Fruit fly (Drosophila melanogaster) whole organism, embryonic: ENCODE results near the gene CG13096.

ENCODE experiments used
- B-H2 ChIP-seq: fragments of 200-800 bp; sonication (Bioruptor generic); optimal IDR thresholded peaks from 2 replicates; lab custom pipeline; 2018; ENCODE audit warnings: missing biosample characterization, mild to moderate bottlenecking, missing genetic modification characterization
- CG10147 ChIP-seq: fragments of 200-800 bp; sonication (Bioruptor generic); optimal IDR thresholded peaks from 2 replicates; lab custom pipeline; 2019; ENCODE audit warnings: missing biosample characterization, mild to moderate bottlenecking, missing genetic modification characterization, moderate library complexity
- CG10543 ChIP-seq: fragments of 200-800 bp; sonication (Bioruptor generic); optimal IDR thresholded peaks from 3 replicates; lab custom pipeline; 2017; ENCODE audit warnings: missing biosample characterization, mild to moderate bottlenecking, missing genetic modification characterization, moderate library complexity
- CG12942 ChIP-seq: fragments of 200-800 bp; sonication (Bioruptor generic); optimal IDR thresholded peaks from 3 replicates; lab custom pipeline; 2016; ENCODE audit warnings: missing biosample characterization, missing genetic modification characterization
- CG13424 ChIP-seq: fragments of 200-800 bp; sonication (Bioruptor generic); optimal IDR thresholded peaks from 2 replicates; lab custom pipeline; 2019; ENCODE audit warnings: missing biosample characterization, mild to moderate bottlenecking, missing genetic modification characterization, moderate library complexity
- CG14014 ChIP-seq: fragments of 200-800 bp; sonication (Bioruptor generic); IDR thresholded peaks from 2 replicates; pipeline ENCODE4 v1.3.6; 2022; ENCODE audit warnings: missing biosample characterization, missing genetic modification characterization
- CG14667 ChIP-seq: fragments of 200-800 bp; sonication (Bioruptor generic); IDR thresholded peaks from 2 replicates; pipeline ENCODE4 v1.3.6; 2022; ENCODE audit warnings: missing biosample characterization, missing genetic modification characterization
- CG14710 ChIP-seq: fragments of 200-800 bp; sonication (Bioruptor generic); optimal IDR thresholded peaks from 3 replicates; lab custom pipeline; 2019; ENCODE audit warnings: missing biosample characterization, mild to moderate bottlenecking, missing genetic modification characterization, moderate library complexity
- CG17328 ChIP-seq: fragments of 200-800 bp; sonication (Bioruptor generic); IDR thresholded peaks from 2 replicates; pipeline ENCODE4 v1.3.6; 2022; ENCODE audit warnings: missing biosample characterization, missing genetic modification characterization
- CG1792 ChIP-seq: fragments of 200-800 bp; sonication (Bioruptor generic); optimal IDR thresholded peaks from 2 replicates; lab custom pipeline; 2016; ENCODE audit warnings: missing biosample characterization, missing genetic modification characterization
- CG18619 ChIP-seq: fragments of 200-800 bp; sonication (Bioruptor generic); optimal IDR thresholded peaks from 3 replicates; lab custom pipeline; 2017; ENCODE audit warnings: missing biosample characterization, mild to moderate bottlenecking, missing genetic modification characterization
- CG2199 ChIP-seq: fragments of 200-800 bp; sonication (Bioruptor generic); IDR thresholded peaks from 3 replicates; pipeline ENCODE4 v1.3.6; 2022; ENCODE audit warnings: missing biosample characterization, missing genetic modification characterization
- CG30431 ChIP-seq: fragments of 200-800 bp; sonication (Bioruptor generic); optimal IDR thresholded peaks from 2 replicates; lab custom pipeline; 2017; ENCODE audit warnings: missing biosample characterization, missing genetic modification characterization
- CG31441 ChIP-seq: fragments of 200-800 bp; sonication (Bioruptor generic); IDR thresholded peaks from 2 replicates; pipeline ENCODE4 v1.3.6; 2022; ENCODE audit warnings: missing biosample characterization, missing genetic modification characterization
- CG32767 ChIP-seq: fragments of 200-800 bp; sonication (Bioruptor generic); IDR thresholded peaks from 2 replicates; pipeline ENCODE4 v1.3.6; 2022; ENCODE audit warnings: missing biosample characterization, missing genetic modification characterization
- CG32772 ChIP-seq: fragments of 200-800 bp; sonication (Bioruptor generic); IDR thresholded peaks from 2 replicates; pipeline ENCODE4 v1.3.6; 2022; ENCODE audit warnings: missing biosample characterization, missing genetic modification characterization
- CG6791 ChIP-seq: fragments of 200-800 bp; sonication (Bioruptor generic); IDR thresholded peaks from 3 replicates; pipeline ENCODE4 v1.3.6; 2022; ENCODE audit warnings: missing biosample characterization, missing genetic modification characterization; ENCODE audit not compliant: partially characterized antibody
- CG7372 ChIP-seq: fragments of 200-800 bp; sonication (Bioruptor generic); IDR thresholded peaks from 2 replicates; pipeline ENCODE4 v1.3.6; 2022; ENCODE audit warnings: missing biosample characterization, missing genetic modification characterization
- CG7786 ChIP-seq: fragments of 200-800 bp; sonication (Bioruptor generic); optimal IDR thresholded peaks from 2 replicates; lab custom pipeline; 2016; ENCODE audit warnings: missing biosample characterization, missing genetic modification characterization
- CG7928 ChIP-seq: fragments of 200-800 bp; sonication (Bioruptor generic); optimal IDR thresholded peaks from 2 replicates; lab custom pipeline; 2017; ENCODE audit warnings: missing biosample characterization, mild to moderate bottlenecking, missing genetic modification characterization
- CG8359 ChIP-seq: fragments of 200-800 bp; sonication (Bioruptor generic); optimal IDR thresholded peaks from 2 replicates; lab custom pipeline; 2017; ENCODE audit warnings: missing biosample characterization, mild to moderate bottlenecking, missing genetic modification characterization, borderline replicate concordance
- Dfd ChIP-seq, 2 experiments: fragments of >200 bp; optimal IDR thresholded peaks; 2 replicates each; lab custom pipeline; 2017; ENCODE audit warnings: missing biosample characterization in 2 of 2, missing genetic modification characterization in 2 of 2
- Hmr ChIP-seq: fragments of 200-800 bp; sonication (Bioruptor generic); optimal IDR thresholded peaks from 3 replicates; lab custom pipeline; 2017; ENCODE audit warnings: mild to moderate bottlenecking, missing biosample characterization, missing genetic modification reagents, missing genetic modification characterization
- Mad ChIP-seq: fragments of 200-800 bp; sonication (Bioruptor generic); optimal IDR thresholded peaks from 2 replicates; lab custom pipeline; 2016; ENCODE audit warnings: missing biosample characterization, missing genetic modification characterization
- Max ChIP-seq: fragments of 200-800 bp; sonication (Bioruptor generic); optimal IDR thresholded peaks from 2 replicates; lab custom pipeline; 2016; ENCODE audit warnings: missing biosample characterization, mild to moderate bottlenecking, missing genetic modification characterization
- Xrp1 ChIP-seq: fragments of 200-800 bp; sonication (Bioruptor generic); IDR thresholded peaks from 2 replicates; pipeline ENCODE4 v1.3.6; 2022; ENCODE audit warnings: missing biosample characterization, missing genetic modification characterization
- al ChIP-seq: fragments of 200-800 bp; sonication (Bioruptor generic); IDR thresholded peaks from 2 replicates; pipeline ENCODE4 v1.3.6; 2022; ENCODE audit warnings: missing biosample characterization, missing genetic modification characterization
- ato ChIP-seq: fragments of 200-800 bp; sonication (Bioruptor generic); IDR thresholded peaks from 2 replicates; pipeline ENCODE4 v1.3.6; 2022; ENCODE audit warnings: missing biosample characterization, missing genetic modification characterization; ENCODE audit not compliant: partially characterized antibody
- az2 ChIP-seq: fragments of 200-800 bp; sonication (Bioruptor generic); optimal IDR thresholded peaks from 3 replicates; lab custom pipeline; 2016; ENCODE audit warnings: missing biosample characterization, missing genetic modification characterization
- bab2 ChIP-seq: fragments of 200-800 bp; sonication (Bioruptor generic); optimal IDR thresholded peaks from 2 replicates; lab custom pipeline; 2016; ENCODE audit warnings: missing biosample characterization, missing genetic modification characterization
- chinmo ChIP-seq: fragments of 200-800 bp; sonication (Bioruptor generic); IDR thresholded peaks from 4 replicates; pipeline ENCODE4 v1.3.6; 2022; ENCODE audit warnings: missing biosample characterization, missing genetic modification characterization; ENCODE audit not compliant: partially characterized antibody
- cwo ChIP-seq: fragments of 200-800 bp; sonication (Bioruptor generic); optimal IDR thresholded peaks from 3 replicates; lab custom pipeline; 2017; ENCODE audit warnings: missing biosample characterization, missing genetic modification characterization, mild to moderate bottlenecking, moderate library complexity, missing genetic modification reagents
- da ChIP-seq: fragments of 200-800 bp; sonication (Bioruptor generic); optimal IDR thresholded peaks from 2 replicates; lab custom pipeline; 2016; ENCODE audit warnings: missing biosample characterization, missing genetic modification characterization
- dati ChIP-seq: fragments of 200-800 bp; sonication (Bioruptor generic); IDR thresholded peaks from 2 replicates; pipeline ENCODE4 v1.3.6; 2022; ENCODE audit warnings: missing biosample characterization, missing genetic modification characterization
- dpn ChIP-seq, 2 experiments: fragments of 200-800 bp; sonication (Bioruptor generic); optimal IDR thresholded peaks; 3 replicates each; lab custom pipeline; 2016; ENCODE audit warnings: missing biosample characterization in 2 of 2, missing genetic modification characterization in 2 of 2
- eve ChIP-seq, 2 experiments: fragments of >200 bp; optimal IDR thresholded peaks; 2 replicates each; lab custom pipeline; 2017; ENCODE audit warnings: missing biosample characterization in 2 of 2, missing genetic modification characterization in 2 of 2
- ewg ChIP-seq: fragments of 200-800 bp; sonication (Bioruptor generic); optimal IDR thresholded peaks from 3 replicates; lab custom pipeline; 2017; ENCODE audit warnings: mild to moderate bottlenecking, missing biosample characterization, missing genetic modification reagents, missing genetic modification characterization
- fd102C ChIP-seq: fragments of 200-800 bp; sonication (Bioruptor generic); optimal IDR thresholded peaks from 2 replicates; lab custom pipeline; 2018; ENCODE audit warnings: missing biosample characterization, mild to moderate bottlenecking, missing genetic modification characterization, moderate library complexity
- fd3F ChIP-seq: fragments of 200-800 bp; sonication (Bioruptor generic); optimal IDR thresholded peaks from 2 replicates; lab custom pipeline; 2018; ENCODE audit warnings: missing biosample characterization, mild to moderate bottlenecking, missing genetic modification characterization, moderate library complexity
- grau ChIP-seq: fragments of 200-800 bp; optimal IDR thresholded peaks from 3 replicates; lab custom pipeline; 2019; ENCODE audit warnings: missing biosample characterization, mild to moderate bottlenecking, missing genetic modification characterization, moderate library complexity
- nom ChIP-seq: fragments of 200-800 bp; sonication (Bioruptor generic); optimal IDR thresholded peaks from 2 replicates; lab custom pipeline; 2017; ENCODE audit warnings: missing biosample characterization, missing genetic modification characterization, mild to moderate bottlenecking, moderate library complexity, missing genetic modification reagents
- pan ChIP-seq, 4 experiments: fragments of >200 bp in 3 of 4; fragments of 200-800 bp in 1 of 4; sonication (Bioruptor generic) in 1 of 4; optimal IDR thresholded peaks in 3 of 4; IDR thresholded peaks in 1 of 4; 2 replicates each; pipeline versions ENCODE4 v1.3.6 to Lab custom; 2017 to 2022; ENCODE audit warnings: missing biosample characterization in 2 of 4, missing genetic modification characterization in 2 of 4, mixed read lengths in 1 of 4
- row ChIP-seq: fragments of 200-800 bp; sonication (Bioruptor generic); IDR thresholded peaks from 3 replicates; pipeline ENCODE4 v1.3.6; 2022; ENCODE audit warnings: missing biosample characterization, missing genetic modification characterization
- salm ChIP-seq: fragments of 200-800 bp; sonication (Bioruptor generic); optimal IDR thresholded peaks from 2 replicates; lab custom pipeline; 2018; ENCODE audit warnings: missing biosample characterization, mild to moderate bottlenecking, missing genetic modification characterization
- sima ChIP-seq: fragments of 200-800 bp; sonication (Bioruptor generic); optimal IDR thresholded peaks from 2 replicates; lab custom pipeline; 2016; ENCODE audit warnings: missing biosample characterization, missing genetic modification characterization
- slp2 ChIP-seq: fragments of 200-800 bp; sonication (Bioruptor generic); optimal IDR thresholded peaks from 2 replicates; lab custom pipeline; 2016; ENCODE audit warnings: missing biosample characterization, missing genetic modification characterization
- vnd ChIP-seq: fragments of 200-800 bp; sonication (Bioruptor generic); IDR thresholded peaks from 3 replicates; pipeline ENCODE4 v1.3.6; 2022; ENCODE audit warnings: missing biosample characterization, missing genetic modification characterization; ENCODE audit not compliant: partially characterized antibody
- wdn ChIP-seq: fragments of 200-800 bp; sonication (Bioruptor generic); IDR thresholded peaks from 2 replicates; pipeline ENCODE4 v1.3.6; 2022; ENCODE audit warnings: missing biosample characterization, missing genetic modification characterization
- zfh1 ChIP-seq: fragments of 200-800 bp; sonication (Bioruptor generic); IDR thresholded peaks from 3 replicates; pipeline ENCODE4 v1.3.6; 2022; ENCODE audit warnings: missing biosample characterization, missing genetic modification characterization

The CG13096 gene

DNA sequence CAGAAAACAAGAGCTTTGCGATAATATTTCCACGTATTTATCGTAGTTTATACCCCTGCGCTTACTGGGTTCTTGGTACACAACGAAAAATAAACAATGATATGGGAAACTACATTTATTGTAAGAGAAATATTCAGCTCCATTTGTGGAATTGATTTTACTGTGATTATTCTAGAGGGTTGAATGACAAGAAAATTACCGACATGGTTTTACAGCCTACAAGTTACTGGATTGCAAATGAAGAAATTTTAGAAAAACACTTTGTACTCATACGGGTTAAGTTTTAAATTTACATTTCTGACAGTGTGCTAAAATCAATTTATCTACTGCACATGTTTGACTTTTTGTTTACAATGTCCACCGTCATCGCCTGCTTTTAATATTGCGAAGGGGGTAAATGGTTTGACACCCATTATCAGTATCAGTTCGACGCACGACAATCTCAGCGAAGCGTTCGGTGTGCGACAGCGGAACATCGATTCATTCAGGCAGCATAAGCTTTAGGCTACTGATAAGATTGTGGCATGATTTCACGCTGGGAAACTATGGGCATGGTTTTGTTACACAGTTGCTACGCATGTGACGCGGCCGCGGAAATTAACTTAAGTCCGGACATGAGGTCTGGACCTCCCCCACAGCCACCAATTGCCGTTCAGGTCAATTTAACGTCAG is 49.7 kb downstream of the CG13096 start (continued):
- TF ChIP-seq Mad (GFP tag; lab: Kevin White, UChicago) (no peak), CG30431 (GFP tag; lab: Kevin White, UChicago) (no peak), CG31441 (peak; percentile 43), row (GFP tag; lab: Robert Waterston, UW) (peak; percentile 62), CG2199 (0 out of 3 replicates have a peak, but pooled peaks have one; percentile 49), eve (GFP tag; optimal IDR thresholded peaks at IDR 0.05; lab: Kevin White, UChicago) (peak in 1 of 2 experiments; percentile 51), ato (GFP tag; lab: Robert Waterston, UW) (no peak), CG7372 (GFP tag; lab: Robert Waterston, UW) (no peak), CG32767 (GFP tag; lab: Robert Waterston, UW) (no peak), bab2 (GFP tag; lab: Kevin White, UChicago) (peak; percentile 24), slp2 (GFP tag; lab: Kevin White, UChicago) (peak; percentile 18), B-H2 (GFP tag; lab: Kevin White, UChicago) (no peak), CG32772 (GFP tag; lab: Robert Waterston, UW) (no peak), CG7928 (GFP tag; lab: Kevin White, UChicago) (no peak), CG18619 (GFP tag; lab: Kevin White, UChicago) (peak; percentile 42), grau (tag; lab: Kevin White, UChicago) (peak; percentile 46), CG7786 (no peak), CG17328 (GFP tag; lab: Robert Waterston, UW) (0 out of 2 replicates have a peak, but pooled peaks have one; percentile 17), pan (optimal IDR thresholded peaks at IDR 0.05; lab: Kevin White, UChicago) (no peak), pan (GFP tag; optimal IDR thresholded peaks at IDR 0.05 in 1 of 2, IDR thresholded peaks at IDR 0.05 in 1 of 2) (peak in 1 of 2 experiments; percentile 46), CG13424 (tag; lab: Kevin White, UChicago) (peak; percentile 21), ewg (GFP tag; lab: Kevin White, UChicago) (peak; percentile 1), da (GFP tag; lab: Kevin White, UChicago) (no peak), CG10147 (GFP tag; lab: Kevin White, UChicago) (no peak), CG8359 (GFP tag; lab: Kevin White, UChicago) (peak; percentile 16), Hmr (GFP tag; lab: Kevin White, UChicago) (peak; percentile 49), nom (GFP tag; lab: Kevin White, UChicago) (no peak), Xrp1 (peak; percentile 44; the same call in 1 of the 2 replicates), vnd (no peak), Max (GFP tag; lab: Kevin White, UChicago) (peak; percentile 14), CG10543 (GFP tag; lab: Kevin White, UChicago) (peak; percentile 60), CG12942 (GFP tag; lab: Kevin White, UChicago) (no peak), az2 (GFP tag; lab: Kevin White, UChicago) (peak; percentile 8), fd102C (GFP tag; lab: Kevin White, UChicago) (no peak), dati (GFP tag; lab: Robert Waterston, UW) (no peak), Dfd (GFP tag; optimal IDR thresholded peaks at IDR 0.05; lab: Kevin White, UChicago) (no peak), CG14710 (peak; percentile 2), dpn (GFP tag; optimal IDR thresholded peaks at IDR 0.05; lab: Kevin White, UChicago) (peak; percentile 14 to 25), CG6791 (no peak), CG1792 (GFP tag; lab: Kevin White, UChicago) (no peak), sima (GFP tag; lab: Kevin White, UChicago) (no peak), wdn (GFP tag; lab: Robert Waterston, UW) (no peak), al (GFP tag; lab: Robert Waterston, UW) (no peak), zfh1 (no peak), fd3F (GFP tag; lab: Kevin White, UChicago) (peak; percentile 13), salm (tag; lab: Kevin White, UChicago) (no peak), CG14667 (GFP tag; lab: Robert Waterston, UW) (no peak), cwo (peak; percentile 79), chinmo (GFP tag; lab: Robert Waterston, UW) (peak; percentile 71; the same call in 1 of the 4 replicates), CG14014 (GFP tag; lab: Robert Waterston, UW) (no peak)
